Worm (Caenorhabditis elegans) whole organism, L3 larva: Measurements from ENCODE around the gene str-249.
A peak's percentile ranks its signal among the peaks of the same experiment; 100 is the strongest.

ENCODE experiments used
- ZK546.5 ChIP-seq: sonication (generic microtip); optimal IDR thresholded peaks from 2 replicates; lab custom pipeline; 2017; ENCODE audit warnings: missing biosample characterization, missing genetic modification characterization
- ceh-16 ChIP-seq: sonication (generic microtip); optimal IDR thresholded peaks from 2 replicates; lab custom pipeline; 2017; ENCODE audit warnings: missing biosample characterization, missing genetic modification characterization
- ceh-28 ChIP-seq: fragments of 150-350 bp; optimal IDR thresholded peaks from 2 replicates; lab custom pipeline; 2014; ENCODE audit warnings: missing biosample characterization, missing genetic modification reagents, missing genetic modification characterization
- ceh-82 ChIP-seq: fragments of 150-350 bp; optimal IDR thresholded peaks from 2 replicates; lab custom pipeline; 2014; ENCODE audit warnings: missing biosample characterization, missing genetic modification characterization
- ceh-9 ChIP-seq: sonication (generic microtip); optimal IDR thresholded peaks from 2 replicates; lab custom pipeline; 2018; ENCODE audit warnings: missing biosample characterization, missing genetic modification characterization
- egl-5 ChIP-seq: fragments of 150-350 bp; optimal IDR thresholded peaks from 2 replicates; lab custom pipeline; 2017; ENCODE audit warnings: missing biosample characterization, missing genetic modification reagents, missing genetic modification characterization, inconsistent platforms
- elt-1 ChIP-seq: fragments of 150-350 bp; optimal IDR thresholded peaks from 2 replicates; lab custom pipeline; 2014; ENCODE audit warnings: missing biosample characterization, missing genetic modification characterization
- elt-2 ChIP-seq: sonication (generic microtip); optimal IDR thresholded peaks from 2 replicates; lab custom pipeline; 2016; ENCODE audit warnings: missing genetic modification reagents, mild to moderate bottlenecking, missing genetic modification characterization, missing compliant biosample characterization
- elt-3 ChIP-seq, 3 experiments: fragments of 150-350 bp in 1 of 3; sonication (generic microtip) in 2 of 3; optimal IDR thresholded peaks; 2 replicates in 2 of 3; 4 replicates in 1 of 3; lab custom pipeline; 2014 to 2017; ENCODE audit warnings: missing biosample characterization in 3 of 3, missing genetic modification characterization in 3 of 3
- fkh-10 ChIP-seq: sonication (generic microtip); optimal IDR thresholded peaks from 2 replicates; lab custom pipeline; 2017; ENCODE audit warnings: missing biosample characterization, missing genetic modification reagents, missing genetic modification characterization
- fos-1 ChIP-seq: fragments of 150-350 bp; optimal IDR thresholded peaks from 2 replicates; lab custom pipeline; 2014; ENCODE audit warnings: missing biosample characterization, missing genetic modification characterization
- hmg-11 ChIP-seq: sonication (generic microtip); optimal IDR thresholded peaks from 2 replicates; lab custom pipeline; 2016; ENCODE audit warnings: missing genetic modification characterization, missing compliant biosample characterization
- jun-1 ChIP-seq: fragments of 150-350 bp; optimal IDR thresholded peaks from 2 replicates; lab custom pipeline; 2014; ENCODE audit warnings: missing biosample characterization, missing genetic modification reagents, missing genetic modification characterization
- lin-15B ChIP-seq: fragments of 150-350 bp; optimal IDR thresholded peaks from 2 replicates; lab custom pipeline; 2014; ENCODE audit warnings: missing biosample characterization, missing genetic modification characterization
- lin-39 ChIP-seq: fragments of 150-350 bp; optimal IDR thresholded peaks from 2 replicates; lab custom pipeline; 2018; ENCODE audit warnings: missing biosample characterization, missing genetic modification reagents, missing genetic modification characterization
- mdl-1 ChIP-seq: fragments of 150-350 bp; optimal IDR thresholded peaks from 2 replicates; lab custom pipeline; 2014; ENCODE audit warnings: missing biosample characterization, missing genetic modification characterization
- nfya-1 ChIP-seq: sonication (generic microtip); optimal IDR thresholded peaks from 2 replicates; lab custom pipeline; 2017; ENCODE audit warnings: missing genetic modification characterization, mild to moderate bottlenecking, missing compliant biosample characterization, antibody characterized with exemption, moderate library complexity; ENCODE audit not compliant: insufficient read depth
- nhr-11 ChIP-seq: fragments of 150-350 bp; optimal IDR thresholded peaks from 2 replicates; lab custom pipeline; 2014; ENCODE audit warnings: missing biosample characterization, missing genetic modification characterization
- nhr-23 ChIP-seq: fragments of 150-350 bp; optimal IDR thresholded peaks from 2 replicates; lab custom pipeline; 2014; ENCODE audit warnings: missing biosample characterization, missing genetic modification reagents, missing genetic modification characterization
- nhr-237 ChIP-seq: fragments of 150-350 bp; optimal IDR thresholded peaks from 2 replicates; lab custom pipeline; 2014; ENCODE audit warnings: missing biosample characterization, missing genetic modification characterization
- nhr-25 ChIP-seq: sonication (generic microtip); optimal IDR thresholded peaks from 2 replicates; lab custom pipeline; 2017; ENCODE audit warnings: missing biosample characterization, missing genetic modification characterization
- nhr-28 ChIP-seq: fragments of 150-350 bp; optimal IDR thresholded peaks from 2 replicates; lab custom pipeline; 2014; ENCODE audit warnings: missing biosample characterization, missing genetic modification characterization
- nhr-43 ChIP-seq: sonication (generic microtip); optimal IDR thresholded peaks from 2 replicates; lab custom pipeline; 2016; ENCODE audit warnings: mild to moderate bottlenecking, missing genetic modification characterization, missing compliant biosample characterization; ENCODE audit not compliant: poor library complexity, severe bottlenecking
- nhr-67 ChIP-seq: fragments of 150-350 bp; optimal IDR thresholded peaks from 2 replicates; lab custom pipeline; 2014; ENCODE audit warnings: missing biosample characterization, missing genetic modification characterization
- nhr-76 ChIP-seq: fragments of 150-350 bp; sonication (generic microtip); optimal IDR thresholded peaks from 5 replicates; lab custom pipeline; 2014; ENCODE audit warnings: missing biosample characterization, missing genetic modification characterization
- nhr-77 ChIP-seq: fragments of 150-350 bp; optimal IDR thresholded peaks from 2 replicates; lab custom pipeline; 2014; ENCODE audit warnings: missing biosample characterization, missing genetic modification characterization
- pha-4 ChIP-seq: fragments of 150-350 bp; optimal IDR thresholded peaks from 2 replicates; lab custom pipeline; 2014; ENCODE audit warnings: missing biosample characterization, missing genetic modification reagents, missing genetic modification characterization
- pqm-1 ChIP-seq: fragments of 150-350 bp; optimal IDR thresholded peaks from 2 replicates; lab custom pipeline; 2017; ENCODE audit warnings: missing biosample characterization, missing genetic modification characterization, inconsistent platforms
- snpc-4 ChIP-seq: fragments of 150-350 bp; optimal IDR thresholded peaks from 2 replicates; lab custom pipeline; 2014; ENCODE audit warnings: missing biosample characterization, missing genetic modification characterization
- tbx-2 ChIP-seq: sonication (generic microtip); optimal IDR thresholded peaks from 2 replicates; lab custom pipeline; 2016; ENCODE audit warnings: mild to moderate bottlenecking, missing genetic modification characterization, missing compliant biosample characterization
- unc-39 ChIP-seq: sonication (generic microtip); optimal IDR thresholded peaks from 4 replicates; lab custom pipeline; 2017; ENCODE audit warnings: missing biosample characterization, missing genetic modification characterization
- ztf-11 ChIP-seq: fragments of 150-350 bp; optimal IDR thresholded peaks from 2 replicates; lab custom pipeline; 2014; ENCODE audit warnings: missing biosample characterization, missing genetic modification characterization

str-249 gene

ce11 chrIV:7186756-7187155 lies at the start of gene str-249:
TSS of gene str-249 (minus strand) at chrIV:7186856.
- no peak for TF ChIP-seq ztf-11
- no peak for TF ChIP-seq snpc-4 (tag; lab: Kevin White, UChicago)
- TF ChIP-seq nfya-1 (tag; lab: Kevin White, UChicago), result no peak
- no peak for TF ChIP-seq unc-39 (tag; lab: Kevin White, UChicago)
- no peak for TF ChIP-seq fos-1 (tag; lab: Kevin White, UChicago)
- no peak for TF ChIP-seq nhr-76 (tag; lab: Kevin White, UChicago)
- no peak for TF ChIP-seq pha-4 (tag; lab: Kevin White, UChicago)
- no peak for TF ChIP-seq nhr-28 (tag; lab: Kevin White, UChicago)
- no peak for TF ChIP-seq nhr-237 (tag; lab: Kevin White, UChicago)
- TF ChIP-seq ceh-9 (tag; lab: Kevin White, UChicago), result no peak
- TF ChIP-seq ZK546.5, result no peak
- no peak for TF ChIP-seq nhr-77
- TF ChIP-seq ceh-28 (tag; lab: Kevin White, UChicago), result no peak
- TF ChIP-seq, all 47 proteins: peak for 0

DNA sequence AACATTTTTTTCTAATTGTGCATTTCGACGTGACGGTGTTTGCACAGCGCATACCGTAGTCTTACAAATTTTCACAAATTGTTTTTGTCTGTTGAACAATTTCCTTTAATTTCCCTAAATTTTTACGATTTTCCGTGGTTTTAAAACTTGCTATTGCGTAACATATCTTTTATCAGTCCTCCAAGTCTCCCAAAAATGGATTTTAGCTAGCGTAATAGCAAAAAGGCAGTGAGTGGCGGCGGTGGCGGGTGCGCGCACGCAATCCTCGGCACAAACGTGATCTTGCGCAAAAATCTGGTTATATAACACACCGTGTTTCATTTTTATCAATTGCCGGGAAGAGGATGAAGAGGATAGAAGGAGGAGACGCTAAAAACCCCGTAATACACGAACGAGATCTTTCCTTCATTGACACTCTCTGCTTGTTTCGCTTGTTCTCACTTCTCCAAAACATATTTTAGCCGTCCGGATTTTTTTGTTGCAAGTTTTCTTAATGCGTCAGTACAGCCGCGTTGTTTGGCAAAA lies 49.7 kb upstream of the str-249 start:
- no peak for TF ChIP-seq elt-3 (tag; optimal IDR thresholded peaks at IDR 0.05; lab: Kevin White, UChicago)
- TF ChIP-seq ceh-28 (tag; lab: Kevin White, UChicago), result no peak
- TF ChIP-seq nhr-43 (tag; lab: Kevin White, UChicago), result peak; percentile 56
- TF ChIP-seq nhr-23 (tag; lab: Kevin White, UChicago), result peak; percentile 34
- TF ChIP-seq, all 47 proteins: peak for 2

- TF ChIP-seq nhr-25 (tag; lab: Kevin White, UChicago) (no peak), nhr-23 (tag; lab: Kevin White, UChicago) (peak; percentile 6), snpc-4 (tag; lab: Kevin White, UChicago) (peak; percentile 45), mdl-1 (tag; lab: Kevin White, UChicago) (no peak), egl-5 (tag; lab: Kevin White, UChicago) (peak; percentile 55), fkh-10 (GFP tag; lab: Kevin White, UChicago) (no peak), pha-4 (tag; lab: Kevin White, UChicago) (peak; percentile 64), tbx-2 (tag; lab: Kevin White, UChicago) (peak; percentile 44), ceh-16 (tag; lab: Kevin White, UChicago) (no peak), pqm-1 (tag; lab: Kevin White, UChicago) (peak; percentile 87), ceh-82 (tag; lab: Kevin White, UChicago) (no peak), elt-2 (tag; lab: Kevin White, UChicago) (peak; percentile 92), nfya-1 (tag; lab: Kevin White, UChicago) (peak; percentile 79), nhr-11 (peak; percentile 34), jun-1 (peak; percentile 76), lin-39 (tag; lab: Kevin White, UChicago) (peak; percentile 58), lin-15B (tag; lab: Kevin White, UChicago) (peak; percentile 39), hmg-11 (tag; lab: Kevin White, UChicago) (peak; percentile 79)
Measured at ce11 chrIV:7235382-7235917, 48.8 kb upstream of the str-249 start.

ce11 chrIV:7234623-7235022 lies 48.0 kb upstream of the str-249 start:
- TF ChIP-seq nhr-67 (tag; lab: Kevin White, UChicago), result no peak
- peak; percentile 93 for TF ChIP-seq elt-1 (tag; lab: Kevin White, UChicago)

ce11 chrIV:7233566-7234014 lies 46.9 kb upstream of the str-249 start:
- TF ChIP-seq egl-5 (tag; lab: Kevin White, UChicago) (peak; percentile 57), ceh-9 (tag; lab: Kevin White, UChicago) (no peak), nfya-1 (tag; lab: Kevin White, UChicago) (peak; percentile 19), nhr-43 (tag; lab: Kevin White, UChicago) (peak; percentile 72), lin-39 (tag; lab: Kevin White, UChicago) (peak; percentile 7)
- TF ChIP-seq, all 47 proteins: peak for 4
